Fruit fly (Drosophila melanogaster) Kc167 (cell line): ENCODE data around the gene Acp76A.

ENCODE experiments used
- Myc ChIP-seq: fragments of >200 bp; optimal IDR thresholded peaks from 2 replicates; lab custom pipeline; 2017; ENCODE audit warnings: missing external identifiers
- Sin3A ChIP-seq: fragments of >200 bp; optimal IDR thresholded peaks from 2 replicates; lab custom pipeline; 2018; ENCODE audit warnings: missing external identifiers
- h ChIP-seq: fragments of >200 bp; optimal IDR thresholded peaks from 3 replicates; lab custom pipeline; 2018; ENCODE audit warnings: missing external identifiers
- insv ChIP-seq: fragments of >200 bp; optimal IDR thresholded peaks from 3 replicates; lab custom pipeline; 2018; ENCODE audit warnings: missing external identifiers
- psq ChIP-seq: fragments of >200 bp; optimal IDR thresholded peaks from 2 replicates; lab custom pipeline; 2017; ENCODE audit warnings: missing external identifiers
- ttk ChIP-seq: sonication (Bioruptor generic); optimal IDR thresholded peaks from 2 replicates; lab custom pipeline; 2017; ENCODE audit warnings: missing external identifiers

dm6 chr3L:19056857-19057324 is 5.1 kb upstream of the Acp76A start:
- TF ChIP-seq ttk (lab: Kevin White, UChicago): no peak
- TF ChIP-seq psq (lab: Kevin White, UChicago): no peak
- no peak for TF ChIP-seq Sin3A (lab: Kevin White, UChicago)
- TF ChIP-seq Myc (lab: Kevin White, UChicago): no peak
- TF ChIP-seq h (lab: Kevin White, UChicago): no peak
- no peak for TF ChIP-seq insv (lab: Kevin White, UChicago)
